Fruit fly (Drosophila melanogaster) whole organism, embryonic: ENCODE data around the gene CG14866.

Source experiments
- Blimp-1 ChIP-seq: fragments of 200-800 bp; sonication (Bioruptor generic); optimal IDR thresholded peaks from 3 replicates; lab custom pipeline; 2018; ENCODE audit warnings: missing biosample characterization, missing genetic modification characterization, mild to moderate bottlenecking, moderate library complexity, missing genetic modification reagents
- CG10147 ChIP-seq: fragments of 200-800 bp; sonication (Bioruptor generic); optimal IDR thresholded peaks from 2 replicates; lab custom pipeline; 2019; ENCODE audit warnings: missing biosample characterization, mild to moderate bottlenecking, missing genetic modification characterization, moderate library complexity
- CG10274 ChIP-seq: fragments of 200-800 bp; sonication (Bioruptor generic); optimal IDR thresholded peaks from 3 replicates; lab custom pipeline; 2017; ENCODE audit warnings: missing biosample characterization, mild to moderate bottlenecking, missing genetic modification characterization
- CG10431 ChIP-seq: fragments of 200-800 bp; sonication (Bioruptor generic); optimal IDR thresholded peaks from 3 replicates; lab custom pipeline; 2018; ENCODE audit warnings: missing biosample characterization, mild to moderate bottlenecking, missing genetic modification characterization
- CG10959 ChIP-seq: fragments of 200-800 bp; sonication (Bioruptor generic); IDR thresholded peaks from 2 replicates; pipeline ENCODE4 v1.3.6; 2022; ENCODE audit warnings: missing biosample characterization, missing genetic modification characterization
- CG12071 ChIP-seq: fragments of 200-800 bp; sonication (Bioruptor generic); optimal IDR thresholded peaks from 3 replicates; lab custom pipeline; 2018; ENCODE audit warnings: missing biosample characterization, mild to moderate bottlenecking, missing genetic modification characterization
- CG16779 ChIP-seq: fragments of 200-800 bp; sonication (Bioruptor generic); IDR thresholded peaks from 2 replicates; pipeline ENCODE4 v1.3.6; 2022; ENCODE audit warnings: missing biosample characterization, missing genetic modification characterization
- CG1792 ChIP-seq: fragments of 200-800 bp; sonication (Bioruptor generic); optimal IDR thresholded peaks from 2 replicates; lab custom pipeline; 2016; ENCODE audit warnings: missing biosample characterization, missing genetic modification characterization
- CG18619 ChIP-seq: fragments of 200-800 bp; sonication (Bioruptor generic); optimal IDR thresholded peaks from 3 replicates; lab custom pipeline; 2017; ENCODE audit warnings: missing biosample characterization, mild to moderate bottlenecking, missing genetic modification characterization
- CG2678 ChIP-seq: fragments of 200-800 bp; sonication (Bioruptor generic); optimal IDR thresholded peaks from 3 replicates; lab custom pipeline; 2019; ENCODE audit warnings: missing biosample characterization, mild to moderate bottlenecking, missing genetic modification characterization, moderate library complexity
- CG31224 ChIP-seq: fragments of 200-800 bp; sonication (Bioruptor generic); IDR thresholded peaks from 2 replicates; pipeline ENCODE4 v1.3.6; 2022; ENCODE audit warnings: missing biosample characterization, missing genetic modification characterization
- CG42726 ChIP-seq: fragments of 200-800 bp; sonication (Bioruptor generic); IDR thresholded peaks from 2 replicates; pipeline ENCODE4 v1.3.6; 2022; ENCODE audit warnings: missing biosample characterization, missing genetic modification characterization; ENCODE audit not compliant: partially characterized antibody
- CG43689 ChIP-seq: fragments of 200-800 bp; sonication (Bioruptor generic); IDR thresholded peaks from 2 replicates; pipeline ENCODE4 v1.3.6; 2022; ENCODE audit warnings: missing biosample characterization, missing genetic modification characterization
- CG5245 ChIP-seq: fragments of 200-800 bp; sonication (Bioruptor generic); optimal IDR thresholded peaks from 3 replicates; lab custom pipeline; 2016; ENCODE audit warnings: missing biosample characterization, missing genetic modification characterization
- CG7556 ChIP-seq: fragments of 200-800 bp; sonication (Bioruptor generic); optimal IDR thresholded peaks from 2 replicates; lab custom pipeline; 2017; ENCODE audit warnings: missing biosample characterization, mild to moderate bottlenecking, missing genetic modification characterization
- CG7786 ChIP-seq: fragments of 200-800 bp; sonication (Bioruptor generic); optimal IDR thresholded peaks from 2 replicates; lab custom pipeline; 2016; ENCODE audit warnings: missing biosample characterization, missing genetic modification characterization
- Chrac-16 ChIP-seq: fragments of 200-800 bp; sonication (Bioruptor generic); optimal IDR thresholded peaks from 3 replicates; lab custom pipeline; 2016; ENCODE audit warnings: missing biosample characterization, missing genetic modification characterization
- CoRest ChIP-seq: fragments of 200-800 bp; sonication (Bioruptor generic); optimal IDR thresholded peaks from 3 replicates; lab custom pipeline; 2018; ENCODE audit warnings: missing biosample characterization, mild to moderate bottlenecking, missing genetic modification characterization, moderate library complexity
- D ChIP-seq, 2 experiments: fragments of 200-800 bp in 1 of 2; fragments of >200 bp in 1 of 2; sonication (Bioruptor generic) in 1 of 2; optimal IDR thresholded peaks; 2 replicates in 1 of 2; 3 replicates in 1 of 2; lab custom pipeline; 2017; ENCODE audit warnings: mild to moderate bottlenecking in 1 of 2, missing biosample characterization in 1 of 2, missing genetic modification characterization in 1 of 2, missing genetic modification reagents in 1 of 2
- Dll ChIP-seq: fragments of 200-800 bp; sonication (Bioruptor generic); IDR thresholded peaks from 4 replicates; pipeline ENCODE4 v1.3.6; 2022; ENCODE audit warnings: missing biosample characterization, missing genetic modification characterization; ENCODE audit not compliant: partially characterized antibody
- Fer1 ChIP-seq: fragments of 200-800 bp; sonication (Bioruptor generic); optimal IDR thresholded peaks from 2 replicates; lab custom pipeline; 2017; ENCODE audit warnings: missing biosample characterization, mild to moderate bottlenecking, missing genetic modification characterization
- Gsc ChIP-seq: fragments of 200-800 bp; sonication (Bioruptor generic); IDR thresholded peaks from 2 replicates; pipeline ENCODE4 v1.3.6; 2022; ENCODE audit warnings: missing biosample characterization, missing genetic modification characterization
- Hr78 ChIP-seq, 2 experiments: fragments of 200-800 bp in 1 of 2; fragments of >200 bp in 1 of 2; sonication (Bioruptor generic) in 1 of 2; optimal IDR thresholded peaks; 2 replicates each; lab custom pipeline; 2017 to 2019; ENCODE audit warnings: missing biosample characterization in 2 of 2, missing genetic modification characterization in 2 of 2, mild to moderate bottlenecking in 1 of 2, moderate library complexity in 1 of 2
- Kr ChIP-seq: fragments of 200-800 bp; sonication (Bioruptor generic); optimal IDR thresholded peaks from 2 replicates; lab custom pipeline; 2017; ENCODE audit warnings: missing biosample characterization, mild to moderate bottlenecking, missing genetic modification characterization
- Meics ChIP-seq: fragments of 200-800 bp; sonication (Bioruptor generic); optimal IDR thresholded peaks from 2 replicates; lab custom pipeline; 2017; ENCODE audit warnings: missing biosample characterization, mild to moderate bottlenecking, missing genetic modification characterization
- Mes4 ChIP-seq: fragments of 200-800 bp; sonication (Bioruptor generic); optimal IDR thresholded peaks from 2 replicates; lab custom pipeline; 2016; ENCODE audit warnings: missing biosample characterization, missing genetic modification characterization
- Nf-YB ChIP-seq: fragments of 200-800 bp; sonication (Bioruptor generic); optimal IDR thresholded peaks from 3 replicates; lab custom pipeline; 2019; ENCODE audit warnings: missing biosample characterization, mild to moderate bottlenecking, missing genetic modification characterization, moderate library complexity
- YL-1 ChIP-seq: fragments of 200-800 bp; sonication (Bioruptor generic); optimal IDR thresholded peaks from 3 replicates; lab custom pipeline; 2017; ENCODE audit warnings: missing biosample characterization, mild to moderate bottlenecking, missing genetic modification characterization
- aop ChIP-seq: fragments of 200-800 bp; sonication (Bioruptor generic); IDR thresholded peaks from 2 replicates; pipeline ENCODE4 v1.3.6; 2022; ENCODE audit warnings: missing biosample characterization, missing genetic modification characterization
- ase ChIP-seq: fragments of 200-800 bp; sonication (Bioruptor generic); IDR thresholded peaks from 3 replicates; pipeline ENCODE4 v1.3.6; 2022; ENCODE audit warnings: missing biosample characterization, missing genetic modification characterization
- ash1 ChIP-seq: fragments of 200-800 bp; sonication (Bioruptor generic); optimal IDR thresholded peaks from 2 replicates; lab custom pipeline; 2018; ENCODE audit warnings: missing biosample characterization, mild to moderate bottlenecking, missing genetic modification characterization
- chinmo ChIP-seq: fragments of 200-800 bp; sonication (Bioruptor generic); IDR thresholded peaks from 4 replicates; pipeline ENCODE4 v1.3.6; 2022; ENCODE audit warnings: missing biosample characterization, missing genetic modification characterization; ENCODE audit not compliant: partially characterized antibody
- ewg ChIP-seq: fragments of 200-800 bp; sonication (Bioruptor generic); optimal IDR thresholded peaks from 3 replicates; lab custom pipeline; 2017; ENCODE audit warnings: mild to moderate bottlenecking, missing biosample characterization, missing genetic modification reagents, missing genetic modification characterization
- fd102C ChIP-seq: fragments of 200-800 bp; sonication (Bioruptor generic); optimal IDR thresholded peaks from 2 replicates; lab custom pipeline; 2018; ENCODE audit warnings: missing biosample characterization, mild to moderate bottlenecking, missing genetic modification characterization, moderate library complexity
- gfzf ChIP-seq: fragments of 200-800 bp; sonication (Bioruptor generic); optimal IDR thresholded peaks from 2 replicates; lab custom pipeline; 2016; ENCODE audit warnings: missing biosample characterization, mild to moderate bottlenecking, missing genetic modification characterization, moderate library complexity
- gsb-n ChIP-seq: fragments of 200-800 bp; sonication (Bioruptor generic); optimal IDR thresholded peaks from 3 replicates; lab custom pipeline; 2018; ENCODE audit warnings: missing biosample characterization, mild to moderate bottlenecking, missing genetic modification characterization
- h ChIP-seq: fragments of >200 bp; optimal IDR thresholded peaks from 2 replicates; lab custom pipeline; 2017
- hth ChIP-seq: fragments of >200 bp; optimal IDR thresholded peaks from 2 replicates; lab custom pipeline; 2017; ENCODE audit warnings: inconsistent platforms
- kay ChIP-seq: fragments of 200-800 bp; sonication (Bioruptor generic); optimal IDR thresholded peaks from 2 replicates; lab custom pipeline; 2016; ENCODE audit warnings: missing biosample characterization, missing genetic modification characterization
- mam ChIP-seq: fragments of 200-800 bp; sonication (Bioruptor generic); optimal IDR thresholded peaks from 3 replicates; lab custom pipeline; 2016; ENCODE audit warnings: missing biosample characterization, missing genetic modification characterization
- oc ChIP-seq: fragments of 200-800 bp; sonication (Bioruptor generic); optimal IDR thresholded peaks from 2 replicates; lab custom pipeline; 2018; ENCODE audit warnings: missing biosample characterization, mild to moderate bottlenecking, missing genetic modification characterization, moderate library complexity
- sima ChIP-seq: fragments of 200-800 bp; sonication (Bioruptor generic); optimal IDR thresholded peaks from 2 replicates; lab custom pipeline; 2016; ENCODE audit warnings: missing biosample characterization, missing genetic modification characterization
- tx ChIP-seq: fragments of 200-800 bp; sonication (Bioruptor generic); optimal IDR thresholded peaks from 2 replicates; lab custom pipeline; 2016; ENCODE audit warnings: missing biosample characterization, missing genetic modification characterization

CG14866 gene

dm6 chr3R:15319912-15320746, 3.9 kb downstream of the CG14866 start, which contains the start of the genes CG6276 and CG44040 (continued):
- TF ChIP-seq ash1 (GFP tag; lab: Kevin White, UChicago) (no peak), CG31224 (GFP tag; lab: Robert Waterston, UW) (no peak), CG43689 (GFP tag; lab: Robert Waterston, UW) (peak; percentile 43; the same call in 1 of the 2 replicates), YL-1 (GFP tag; lab: Kevin White, UChicago) (peak; percentile 6), Blimp-1 (GFP tag; lab: Kevin White, UChicago) (peak; percentile 13), CG10147 (GFP tag; lab: Kevin White, UChicago) (peak; percentile 32), Mes4 (GFP tag; lab: Kevin White, UChicago) (no peak), CG18619 (GFP tag; lab: Kevin White, UChicago) (peak; percentile 30), gfzf (no peak), Hr78 (GFP tag; optimal IDR thresholded peaks at IDR 0.05; lab: Kevin White, UChicago) (no peak), fd102C (GFP tag; lab: Kevin White, UChicago) (no peak), Gsc (no peak), gsb-n (tag; lab: Kevin White, UChicago) (peak; percentile 2), CG42726 (GFP tag; lab: Robert Waterston, UW) (no peak), sima (GFP tag; lab: Kevin White, UChicago) (no peak), Kr (GFP tag; lab: Kevin White, UChicago) (no peak), CG7786 (GFP tag; lab: Kevin White, UChicago) (peak; percentile 34), CG16779 (no peak), Nf-YB (GFP tag; lab: Kevin White, UChicago) (no peak), Chrac-16 (GFP tag; lab: Kevin White, UChicago) (no peak), h (no peak), aop (peak; percentile 23; the same call in 1 of the 2 replicates), mam (GFP tag; lab: Kevin White, UChicago) (peak; percentile 26), CG10274 (GFP tag; lab: Kevin White, UChicago) (peak; percentile 47), Meics (GFP tag; lab: Kevin White, UChicago) (peak; percentile 72), oc (tag; lab: Kevin White, UChicago) (peak; percentile 5), ewg (GFP tag; lab: Kevin White, UChicago) (no peak), CG10431 (GFP tag; lab: Kevin White, UChicago) (no peak), CG1792 (peak; percentile 63), hth (lab: Kevin White, UChicago) (no peak), CG10959 (GFP tag; lab: Robert Waterston, UW) (no peak), CG12071 (GFP tag; lab: Kevin White, UChicago) (peak; percentile 21), Dll (no peak), CG2678 (peak; percentile 65), CG5245 (GFP tag; lab: Kevin White, UChicago) (no peak), tx (GFP tag; lab: Kevin White, UChicago) (peak; percentile 52), Fer1 (GFP tag; lab: Kevin White, UChicago) (peak; percentile 55), CoRest (peak; percentile 51), ase (peak; percentile 10; the same call in 1 of the 3 replicates), D (optimal IDR thresholded peaks at IDR 0.05; lab: Kevin White, UChicago) (no peak), D (GFP tag; optimal IDR thresholded peaks at IDR 0.05; lab: Kevin White, UChicago) (peak; percentile 12), kay (GFP tag; lab: Kevin White, UChicago) (no peak), CG7556 (peak; percentile 40), chinmo (no peak)
